Fruit fly (Drosophila melanogaster) whole organism, embryonic: Measurements from ENCODE around the gene CG7352.

Experiments used
- Antp ChIP-seq: fragments of 200-800 bp; sonication (Bioruptor generic); optimal IDR thresholded peaks from 3 replicates; lab custom pipeline; 2016; ENCODE audit warnings: missing biosample characterization, missing genetic modification characterization
- CG10959 ChIP-seq: fragments of 200-800 bp; sonication (Bioruptor generic); IDR thresholded peaks from 2 replicates; pipeline ENCODE4 v1.3.6; 2022; ENCODE audit warnings: missing biosample characterization, missing genetic modification characterization
- CG11456 ChIP-seq: fragments of 200-800 bp; sonication (Bioruptor generic); IDR thresholded peaks from 3 replicates; pipeline ENCODE4 v1.3.6; 2022; ENCODE audit warnings: missing biosample characterization, missing genetic modification characterization
- CG12659 ChIP-seq: fragments of 200-800 bp; sonication (Bioruptor generic); optimal IDR thresholded peaks from 3 replicates; lab custom pipeline; 2017; ENCODE audit warnings: mild to moderate bottlenecking, missing biosample characterization, missing genetic modification reagents, missing genetic modification characterization
- CG13123 ChIP-seq: fragments of 200-800 bp; sonication (Bioruptor generic); optimal IDR thresholded peaks from 2 replicates; lab custom pipeline; 2016; ENCODE audit warnings: missing biosample characterization, missing genetic modification characterization
- CG13287 ChIP-seq: fragments of 200-800 bp; sonication (Bioruptor generic); IDR thresholded peaks from 2 replicates; pipeline ENCODE4 v1.3.6; 2022; ENCODE audit warnings: missing biosample characterization, missing genetic modification characterization; ENCODE audit not compliant: partially characterized antibody
- CG14441 ChIP-seq: fragments of 200-800 bp; sonication (Bioruptor generic); IDR thresholded peaks from 2 replicates; pipeline ENCODE4 v1.3.6; 2022; ENCODE audit warnings: missing biosample characterization, missing genetic modification characterization
- CG15601 ChIP-seq: fragments of 200-800 bp; sonication (Bioruptor generic); optimal IDR thresholded peaks from 3 replicates; lab custom pipeline; 2019; ENCODE audit warnings: missing biosample characterization, mild to moderate bottlenecking, missing genetic modification characterization, moderate library complexity
- CG17912 ChIP-seq: fragments of 200-800 bp; sonication (Bioruptor generic); optimal IDR thresholded peaks from 2 replicates; lab custom pipeline; 2018; ENCODE audit warnings: missing biosample characterization, mild to moderate bottlenecking, missing genetic modification characterization
- CG2120 ChIP-seq: fragments of 200-800 bp; sonication (Bioruptor generic); optimal IDR thresholded peaks from 3 replicates; lab custom pipeline; 2016; ENCODE audit warnings: missing biosample characterization, missing genetic modification characterization
- CG31441 ChIP-seq: fragments of 200-800 bp; sonication (Bioruptor generic); IDR thresholded peaks from 2 replicates; pipeline ENCODE4 v1.3.6; 2022; ENCODE audit warnings: missing biosample characterization, missing genetic modification characterization
- CG7839 ChIP-seq: fragments of 200-800 bp; sonication (Bioruptor generic); optimal IDR thresholded peaks from 3 replicates; lab custom pipeline; 2018; ENCODE audit warnings: missing biosample characterization, mild to moderate bottlenecking, missing genetic modification characterization, moderate library complexity
- CG8944 ChIP-seq: fragments of 200-800 bp; sonication (Bioruptor generic); optimal IDR thresholded peaks from 3 replicates; lab custom pipeline; 2016; ENCODE audit warnings: missing biosample characterization, missing genetic modification characterization
- Chrac-16 ChIP-seq: fragments of 200-800 bp; sonication (Bioruptor generic); optimal IDR thresholded peaks from 3 replicates; lab custom pipeline; 2016; ENCODE audit warnings: missing biosample characterization, missing genetic modification characterization
- Dll ChIP-seq: fragments of 200-800 bp; sonication (Bioruptor generic); IDR thresholded peaks from 4 replicates; pipeline ENCODE4 v1.3.6; 2022; ENCODE audit warnings: missing biosample characterization, missing genetic modification characterization; ENCODE audit not compliant: partially characterized antibody
- ERR ChIP-seq: fragments of 200-800 bp; sonication (Bioruptor generic); optimal IDR thresholded peaks from 2 replicates; lab custom pipeline; 2016; ENCODE audit warnings: missing biosample characterization, missing genetic modification characterization
- Hand ChIP-seq: fragments of 200-800 bp; sonication (Bioruptor generic); optimal IDR thresholded peaks from 2 replicates; lab custom pipeline; 2017; ENCODE audit warnings: mild to moderate bottlenecking, missing biosample characterization, missing genetic modification reagents, missing genetic modification characterization
- Lhr ChIP-seq: fragments of 200-800 bp; sonication (Bioruptor generic); optimal IDR thresholded peaks from 3 replicates; lab custom pipeline; 2017; ENCODE audit warnings: mild to moderate bottlenecking, missing biosample characterization, missing genetic modification reagents, missing genetic modification characterization
- MESR4 ChIP-seq: fragments of 200-800 bp; sonication (Bioruptor generic); optimal IDR thresholded peaks from 2 replicates; lab custom pipeline; 2018; ENCODE audit warnings: missing biosample characterization, mild to moderate bottlenecking, missing genetic modification characterization, moderate library complexity
- Max ChIP-seq: fragments of 200-800 bp; sonication (Bioruptor generic); optimal IDR thresholded peaks from 2 replicates; lab custom pipeline; 2016; ENCODE audit warnings: missing biosample characterization, mild to moderate bottlenecking, missing genetic modification characterization
- NC2α ChIP-seq: fragments of 200-800 bp; sonication (Bioruptor generic); optimal IDR thresholded peaks from 2 replicates; lab custom pipeline; 2016; ENCODE audit warnings: missing biosample characterization, missing genetic modification characterization
- Nf-YA ChIP-seq: fragments of 200-800 bp; sonication (Bioruptor generic); IDR thresholded peaks from 2 replicates; pipeline ENCODE4 v1.3.6; 2022; ENCODE audit warnings: missing biosample characterization, missing genetic modification characterization
- amos ChIP-seq: fragments of 200-800 bp; sonication (Bioruptor generic); IDR thresholded peaks from 2 replicates; pipeline ENCODE4 v1.3.6; 2022; ENCODE audit warnings: missing biosample characterization, missing genetic modification characterization; ENCODE audit not compliant: partially characterized antibody
- aop ChIP-seq: fragments of 200-800 bp; sonication (Bioruptor generic); IDR thresholded peaks from 2 replicates; pipeline ENCODE4 v1.3.6; 2022; ENCODE audit warnings: missing biosample characterization, missing genetic modification characterization
- bowl ChIP-seq: fragments of 200-800 bp; sonication (Bioruptor generic); IDR thresholded peaks from 2 replicates; pipeline ENCODE4 v1.3.6; 2022; ENCODE audit warnings: missing biosample characterization, missing genetic modification characterization
- chif ChIP-seq, 2 experiments: fragments of 200-800 bp; sonication (Bioruptor generic); optimal IDR thresholded peaks; 3 replicates each; lab custom pipeline; 2016; ENCODE audit warnings: missing biosample characterization in 2 of 2, missing genetic modification characterization in 2 of 2
- ci ChIP-seq: fragments of 200-800 bp; sonication (Bioruptor generic); IDR thresholded peaks from 3 replicates; pipeline ENCODE4 v1.3.6; 2022; ENCODE audit warnings: missing biosample characterization, missing genetic modification characterization
- fd64A ChIP-seq: fragments of 200-800 bp; sonication (Bioruptor generic); optimal IDR thresholded peaks from 3 replicates; lab custom pipeline; 2018; ENCODE audit warnings: missing biosample characterization, mild to moderate bottlenecking, missing genetic modification characterization
- gem ChIP-seq: fragments of 200-800 bp; sonication (Bioruptor generic); optimal IDR thresholded peaks from 2 replicates; lab custom pipeline; 2019; ENCODE audit warnings: missing biosample characterization, mild to moderate bottlenecking, missing genetic modification characterization, moderate library complexity
- gfzf ChIP-seq: fragments of 200-800 bp; sonication (Bioruptor generic); optimal IDR thresholded peaks from 2 replicates; lab custom pipeline; 2016; ENCODE audit warnings: missing biosample characterization, mild to moderate bottlenecking, missing genetic modification characterization, moderate library complexity
- gt ChIP-seq: fragments of 200-800 bp; sonication (Bioruptor generic); IDR thresholded peaks from 2 replicates; pipeline ENCODE4 v1.3.6; 2022; ENCODE audit warnings: missing biosample characterization, missing genetic modification characterization
- ham ChIP-seq: fragments of 200-800 bp; sonication (Bioruptor generic); IDR thresholded peaks from 2 replicates; pipeline ENCODE4 v1.3.6; 2022; ENCODE audit warnings: missing biosample characterization, missing genetic modification characterization
- ind ChIP-seq: fragments of 200-800 bp; sonication (Bioruptor generic); optimal IDR thresholded peaks from 3 replicates; lab custom pipeline; 2016; ENCODE audit warnings: missing biosample characterization, missing genetic modification characterization
- jing ChIP-seq: fragments of 200-800 bp; sonication (Bioruptor generic); optimal IDR thresholded peaks from 2 replicates; lab custom pipeline; 2018; ENCODE audit warnings: missing biosample characterization, mild to moderate bottlenecking, missing genetic modification characterization
- kah ChIP-seq: fragments of 200-800 bp; sonication (Bioruptor generic); optimal IDR thresholded peaks from 2 replicates; lab custom pipeline; 2018; ENCODE audit warnings: missing biosample characterization, mild to moderate bottlenecking, missing genetic modification characterization
- luna ChIP-seq: fragments of 200-800 bp; sonication (Bioruptor generic); optimal IDR thresholded peaks from 2 replicates; lab custom pipeline; 2016; ENCODE audit warnings: missing biosample characterization, missing genetic modification characterization
- mam ChIP-seq: fragments of 200-800 bp; sonication (Bioruptor generic); optimal IDR thresholded peaks from 3 replicates; lab custom pipeline; 2016; ENCODE audit warnings: missing biosample characterization, missing genetic modification characterization
- prd ChIP-seq, 3 experiments: fragments of >200 bp in 2 of 3; fragments of 200-800 bp in 1 of 3; sonication (Bioruptor generic) in 1 of 3; optimal IDR thresholded peaks in 2 of 3; IDR thresholded peaks in 1 of 3; 2 replicates in 2 of 3; 3 replicates in 1 of 3; pipeline versions ENCODE4 v1.3.6 to Lab custom; 2017 to 2022; ENCODE audit warnings: missing biosample characterization in 1 of 3, missing genetic modification characterization in 1 of 3
- run ChIP-seq: fragments of 200-800 bp; sonication (Bioruptor generic); optimal IDR thresholded peaks from 3 replicates; lab custom pipeline; 2018; ENCODE audit warnings: missing biosample characterization, mild to moderate bottlenecking, missing genetic modification characterization
- trem ChIP-seq: fragments of 200-800 bp; optimal IDR thresholded peaks from 3 replicates; lab custom pipeline; 2019; ENCODE audit warnings: missing biosample characterization, mild to moderate bottlenecking, missing genetic modification characterization, moderate library complexity
- unc-4 ChIP-seq: fragments of 200-800 bp; sonication (Bioruptor generic); IDR thresholded peaks from 2 replicates; pipeline ENCODE4 v1.3.6; 2022; ENCODE audit warnings: missing biosample characterization, missing genetic modification characterization; ENCODE audit not compliant: partially characterized antibody

Gene CG7352

dm6 chr3R:8354458-8354857 is 7.1 kb downstream of the CG7352 start (continued):
- peak; percentile 7 for TF ChIP-seq run (tag; lab: Kevin White, UChicago)
- no peak for TF ChIP-seq Lhr (GFP tag; lab: Kevin White, UChicago)
- no peak for TF ChIP-seq Dll (GFP tag; lab: Robert Waterston, UW)
- 0 out of 3 replicates have a peak, but pooled peaks have one; percentile 56 for TF ChIP-seq CG11456
- TF ChIP-seq CG2120 (GFP tag; lab: Kevin White, UChicago) = peak; percentile 63
- no peak for TF ChIP-seq fd64A (GFP tag; lab: Kevin White, UChicago)
- TF ChIP-seq prd (optimal IDR thresholded peaks at IDR 0.05; lab: Kevin White, UChicago) = no peak
- peak; percentile 76 for TF ChIP-seq prd (GFP tag; IDR thresholded peaks at IDR 0.05; lab: Robert Waterston, UW)
- TF ChIP-seq ind = peak; percentile 40
- no peak for TF ChIP-seq chif (GFP tag; optimal IDR thresholded peaks at IDR 0.05; lab: Kevin White, UChicago)
- TF ChIP-seq bowl = no peak
- TF ChIP-seq Antp = no peak
- no peak for TF ChIP-seq aop (GFP tag; lab: Robert Waterston, UW)
- TF ChIP-seq CG12659 (GFP tag; lab: Kevin White, UChicago) = peak; percentile 23
- peak; percentile 40 for TF ChIP-seq mam (GFP tag; lab: Kevin White, UChicago)
- TF ChIP-seq kah (GFP tag; lab: Kevin White, UChicago) = no peak
- TF ChIP-seq CG7839 (tag; lab: Kevin White, UChicago) = peak; percentile 57
- no peak for TF ChIP-seq Max (GFP tag; lab: Kevin White, UChicago)
- TF ChIP-seq CG15601 (tag; lab: Kevin White, UChicago) = no peak
- TF ChIP-seq gem (tag; lab: Kevin White, UChicago) = peak; percentile 73
- no peak for TF ChIP-seq ERR (GFP tag; lab: Kevin White, UChicago)
- no peak for TF ChIP-seq trem (tag; lab: Kevin White, UChicago)
- no peak for TF ChIP-seq luna (GFP tag; lab: Kevin White, UChicago)
- TF ChIP-seq CG31441 (GFP tag; lab: Robert Waterston, UW) = no peak; the same call in 1 of the 2 replicates
- TF ChIP-seq CG13287 (GFP tag; lab: Robert Waterston, UW) = no peak
- TF ChIP-seq CG14441 (GFP tag; lab: Robert Waterston, UW) = peak; percentile 82
- TF ChIP-seq NC2α (GFP tag; lab: Kevin White, UChicago) = no peak
- no peak for TF ChIP-seq jing (GFP tag; lab: Kevin White, UChicago)
- TF ChIP-seq CG17912 (GFP tag; lab: Kevin White, UChicago) = no peak
- TF ChIP-seq unc-4 (GFP tag; lab: Robert Waterston, UW) = no peak
- no peak for TF ChIP-seq MESR4 (GFP tag; lab: Kevin White, UChicago)
- TF ChIP-seq gt (GFP tag; lab: Robert Waterston, UW) = no peak
- no peak for TF ChIP-seq Hand (GFP tag; lab: Kevin White, UChicago)
- TF ChIP-seq Nf-YA (GFP tag; lab: Robert Waterston, UW) = peak; percentile 63
- no peak for TF ChIP-seq CG10959 (GFP tag; lab: Robert Waterston, UW)
- no peak for TF ChIP-seq CG13123 (GFP tag; lab: Kevin White, UChicago)
- no peak for TF ChIP-seq amos (GFP tag; lab: Robert Waterston, UW)
- peak; percentile 10 for TF ChIP-seq Chrac-16
- TF ChIP-seq CG8944 = no peak
- no peak for TF ChIP-seq ham
- TF ChIP-seq ci (GFP tag; lab: Robert Waterston, UW) = peak; percentile 81
- no peak for TF ChIP-seq gfzf (GFP tag; lab: Kevin White, UChicago)
